Worm (Caenorhabditis elegans): ENCODE results near the gene myo-6.

myo-6 gene

ce11 chrIII:13426036-13426435 is 16.4 kb downstream of the myo-6 start, which contains the start of gene cope-1:
Gene cope-1 (plus strand): TSS chrIII:13426264.
- TF ChIP-seq lsy-2 (tag; optimal IDR thresholded peaks at IDR 0.05) (peak in 1 of 2 experiments; percentile 62), F13H6.1 (tag; optimal IDR thresholded peaks at IDR 0.05) (no peak), unc-39 (tag; optimal IDR thresholded peaks at IDR 0.05) (no peak), C34F6.9 (tag; optimal IDR thresholded peaks at IDR 0.05) (peak; percentile 51), R02D3.7 (tag; optimal IDR thresholded peaks at IDR 0.05) (no peak), ceh-82 (tag; optimal IDR thresholded peaks at IDR 0.05) (no peak), crh-2 (tag; optimal IDR thresholded peaks at IDR 0.05) (peak; percentile 75), nhr-237 (tag; optimal IDR thresholded peaks at IDR 0.05) (no peak), ztf-1 (GFP tag; conservative IDR thresholded peaks at IDR 0.05) (no peak), skn-1 (tag; optimal IDR thresholded peaks at IDR 0.05) (no peak), Y55F3AM.14 (GFP tag; optimal IDR thresholded peaks at IDR 0.05) (no peak), unc-55 (GFP tag; optimal IDR thresholded peaks at IDR 0.05) (peak; percentile 25), nhr-12 (tag; optimal IDR thresholded peaks at IDR 0.05) (no peak), lin-13 (GFP tag; optimal IDR thresholded peaks at IDR 0.05) (no peak), gmeb-1 (tag; optimal IDR thresholded peaks at IDR 0.05) (peak; percentile 56)

- TF ChIP-seq nhr-129 (tag; optimal IDR thresholded peaks at IDR 0.05) = no peak
- no peak for TF ChIP-seq elt-3 (tag; optimal IDR thresholded peaks at IDR 0.05)
- TF ChIP-seq lin-11 (tag; optimal IDR thresholded peaks at IDR 0.05) = no peak
- no peak for TF ChIP-seq mdl-1 (tag; optimal IDR thresholded peaks at IDR 0.05)
- TF ChIP-seq ztf-11 (tag; optimal IDR thresholded peaks at IDR 0.05) = no peak
- no peak for TF ChIP-seq aly-2 (tag; optimal IDR thresholded peaks at IDR 0.05)
- no peak for TF ChIP-seq nhr-12 (tag; optimal IDR thresholded peaks at IDR 0.05)
- TF ChIP-seq ztf-4 (tag; optimal IDR thresholded peaks at IDR 0.05) = no peak
- no peak for TF ChIP-seq dmd-4 (tag; optimal IDR thresholded peaks at IDR 0.05)
- TF ChIP-seq unc-39 (tag; optimal IDR thresholded peaks at IDR 0.05) = no peak
- TF ChIP-seq peb-1 (tag; optimal IDR thresholded peaks at IDR 0.05) = no peak
- no peak for TF ChIP-seq C34F6.9 (tag; optimal IDR thresholded peaks at IDR 0.05)
- TF ChIP-seq elt-1 (tag; optimal IDR thresholded peaks at IDR 0.05) = no peak
- TF ChIP-seq gmeb-1 (tag; optimal IDR thresholded peaks at IDR 0.05) = no peak
- no peak for TF ChIP-seq ama-1 (optimal IDR thresholded peaks at IDR 0.05)
- TF ChIP-seq ztf-1 (GFP tag; conservative IDR thresholded peaks at IDR 0.05) = no peak
- TF ChIP-seq nhr-6 (tag; optimal IDR thresholded peaks at IDR 0.05) = no peak
- no peak for TF ChIP-seq sma-9 (GFP tag; optimal IDR thresholded peaks at IDR 0.05)
- TF ChIP-seq sma-9 (tag; optimal IDR thresholded peaks at IDR 0.05) = no peak
- TF ChIP-seq lin-39 (tag; optimal IDR thresholded peaks at IDR 0.05) = no peak
- no peak for TF ChIP-seq nhr-11 (tag; optimal IDR thresholded peaks at IDR 0.05)
These were observed 18.2 kb downstream of the myo-6 start for ce11 chrIII:13427817-13428216.

- no peak for TF ChIP-seq nhr-23 (tag; optimal IDR thresholded peaks at IDR 0.05)
- no peak for TF ChIP-seq nhr-11 (tag; optimal IDR thresholded peaks at IDR 0.05)
- TF ChIP-seq sem-4 (tag; optimal IDR thresholded peaks at IDR 0.05) = no peak
- no peak for TF ChIP-seq gmeb-1 (tag; optimal IDR thresholded peaks at IDR 0.05)
- no peak for TF ChIP-seq sma-9 (GFP tag; optimal IDR thresholded peaks at IDR 0.05)
- TF ChIP-seq sma-9 (tag; optimal IDR thresholded peaks at IDR 0.05) = no peak
- no peak for TF ChIP-seq unc-62 (GFP tag; optimal IDR thresholded peaks at IDR 0.05)
- TF ChIP-seq ceh-16 (tag; optimal IDR thresholded peaks at IDR 0.05) = no peak
- no peak for TF ChIP-seq elt-3 (tag; optimal IDR thresholded peaks at IDR 0.05)
- TF ChIP-seq peb-1 (tag; optimal IDR thresholded peaks at IDR 0.05) = no peak
- TF ChIP-seq ztf-1 (GFP tag; conservative IDR thresholded peaks at IDR 0.05) = no peak
- TF ChIP-seq nhr-129 (tag; optimal IDR thresholded peaks at IDR 0.05) = no peak
- no peak for TF ChIP-seq blmp-1 (tag; optimal IDR thresholded peaks at IDR 0.05; ENCODE audit: insufficient read depth)
- TF ChIP-seq lin-13 (GFP tag; optimal IDR thresholded peaks at IDR 0.05) = no peak
- no peak for TF ChIP-seq lin-39 (tag; optimal IDR thresholded peaks at IDR 0.05)
- no peak for TF ChIP-seq fos-1 (tag; optimal IDR thresholded peaks at IDR 0.05)
- no peak for TF ChIP-seq mdl-1 (tag; optimal IDR thresholded peaks at IDR 0.05)
- no peak for TF ChIP-seq nhr-25 (tag; optimal IDR thresholded peaks at IDR 0.05)
These were observed 20.1 kb downstream of the myo-6 start, which contains the start of gene bli-5 for ce11 chrIII:13429668-13430067. Gene bli-5 (minus strand): TSS chrIII:13429768.

ce11 chrIII:13430162-13430561 is 20.6 kb downstream of the myo-6 start, which contains the start of gene trf-1:
Gene trf-1 (plus strand): TSS chrIII:13430462.
- TF ChIP-seq nhr-21 (tag; optimal IDR thresholded peaks at IDR 0.05) (no peak), nhr-10 (tag; optimal IDR thresholded peaks at IDR 0.05) (no peak), alr-1 (tag; optimal IDR thresholded peaks at IDR 0.05) (no peak), nhr-129 (tag; optimal IDR thresholded peaks at IDR 0.05) (no peak), crh-2 (tag; optimal IDR thresholded peaks at IDR 0.05) (no peak), elt-3 (tag; optimal IDR thresholded peaks at IDR 0.05) (no peak), elt-1 (tag; optimal IDR thresholded peaks at IDR 0.05) (no peak), lin-11 (tag; optimal IDR thresholded peaks at IDR 0.05) (no peak), ceh-16 (tag; optimal IDR thresholded peaks at IDR 0.05) (no peak), nhr-12 (tag; optimal IDR thresholded peaks at IDR 0.05) (no peak), unc-62 (GFP tag; optimal IDR thresholded peaks at IDR 0.05) (no peak), ztf-1 (GFP tag; conservative IDR thresholded peaks at IDR 0.05) (no peak)
